Fruit fly (Drosophila melanogaster): ENCODE data around the gene Lcp65Ad.
"Not testable (repeated sequence)": the region's sequence is repeated elsewhere in the genome, so short reads cannot be mapped to it uniquely, and the experiment has no call there.

The Lcp65Ad gene

DNA sequence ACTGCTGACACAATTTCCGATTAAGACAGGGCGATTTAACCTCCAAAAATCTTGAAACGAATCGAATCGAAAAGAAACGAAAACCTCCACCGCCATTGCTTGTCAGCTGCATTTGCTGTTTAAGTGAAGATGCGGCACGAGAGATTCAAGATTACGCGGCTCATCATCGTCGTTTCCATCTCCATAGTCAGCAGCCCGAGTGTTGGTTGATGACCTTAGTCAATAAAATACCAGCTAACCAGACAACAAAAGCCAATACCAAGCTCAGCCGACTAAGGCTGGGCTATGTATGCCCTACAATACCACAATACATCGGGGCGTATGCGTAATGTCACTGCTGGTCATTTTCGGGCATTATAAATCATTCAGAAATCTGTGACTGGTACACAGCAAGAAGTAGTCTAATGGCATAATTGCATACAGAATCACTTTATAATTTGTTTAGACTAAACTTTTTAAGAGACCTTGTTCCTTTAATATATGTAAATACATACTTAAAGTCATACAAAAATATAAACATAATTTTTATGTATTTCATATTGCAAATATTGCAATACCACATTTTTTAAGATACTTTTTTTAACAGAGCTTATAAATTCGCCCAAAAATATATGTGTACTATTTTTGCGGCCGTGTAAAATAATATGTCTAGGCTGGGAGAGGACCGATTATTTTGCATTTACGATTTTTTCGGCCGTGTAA is 2.3 kb upstream of the Lcp65Ad start:
- TF ChIP-seq psq (optimal IDR thresholded peaks at IDR 0.05) (no peak), pan (optimal IDR thresholded peaks at IDR 0.05) (no peak), EcR (GFP tag; optimal IDR thresholded peaks at IDR 0.05) (no peak), usp (GFP tag; optimal IDR thresholded peaks at IDR 0.05) (no peak), CG8478 (optimal IDR thresholded peaks at IDR 0.05) (no peak), Dll (optimal IDR thresholded peaks at IDR 0.05) (no peak)

DNA sequence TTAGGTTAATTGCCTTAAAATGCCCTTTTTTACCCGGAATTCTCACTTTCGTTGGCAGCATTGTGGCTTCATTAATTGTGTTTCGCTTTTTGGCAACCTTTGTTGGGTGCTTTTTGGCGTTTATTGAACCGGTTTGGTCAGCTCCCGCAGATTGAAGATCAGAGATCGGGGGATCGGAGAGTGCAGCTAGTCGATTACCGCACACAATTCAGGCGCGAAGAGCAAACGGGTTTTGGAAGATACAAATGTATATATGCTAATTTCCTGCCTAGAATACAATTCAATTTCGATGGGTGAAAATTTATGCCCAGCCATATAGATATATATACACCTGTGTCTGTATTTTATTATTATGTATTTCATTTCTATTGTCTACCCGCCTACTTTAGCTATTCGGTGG is 1.7 kb upstream of the Lcp65Ad start:
- TF ChIP-seq pan (optimal IDR thresholded peaks at IDR 0.05), result no peak
- TF ChIP-seq CG8478 (optimal IDR thresholded peaks at IDR 0.05), result no peak
- no peak for TF ChIP-seq Dll (optimal IDR thresholded peaks at IDR 0.05)

dm6 chr3L:6142313-6142712 is 882 bp upstream of the Lcp65Ad start, which contains the start of gene Cpr65Aw:
Gene Cpr65Aw, minus strand, starts transcription at chr3L:6142413.
- TF ChIP-seq usp (GFP tag; optimal IDR thresholded peaks at IDR 0.05) (no peak), psq (optimal IDR thresholded peaks at IDR 0.05) (no peak), pan (optimal IDR thresholded peaks at IDR 0.05) (no peak), CG8478 (optimal IDR thresholded peaks at IDR 0.05) (no peak), EcR (GFP tag; optimal IDR thresholded peaks at IDR 0.05) (no peak), Dll (optimal IDR thresholded peaks at IDR 0.05) (no peak)

dm6 chr3L:6144769-6145220 is 1.6 kb downstream of the Lcp65Ad start, which contains the start of gene Lcp65Ac:
Gene Lcp65Ac, plus strand, starts transcription at chr3L:6144819.
- TF ChIP-seq Dll (optimal IDR thresholded peaks at IDR 0.05), result no peak
- TF ChIP-seq EcR (GFP tag; optimal IDR thresholded peaks at IDR 0.05), result no peak
- no peak for TF ChIP-seq psq (optimal IDR thresholded peaks at IDR 0.05)
- no peak for TF ChIP-seq usp (GFP tag; optimal IDR thresholded peaks at IDR 0.05)
- TF ChIP-seq CG8478 (optimal IDR thresholded peaks at IDR 0.05), result no peak
- TF ChIP-seq pan (optimal IDR thresholded peaks at IDR 0.05), result no peak

DNA sequence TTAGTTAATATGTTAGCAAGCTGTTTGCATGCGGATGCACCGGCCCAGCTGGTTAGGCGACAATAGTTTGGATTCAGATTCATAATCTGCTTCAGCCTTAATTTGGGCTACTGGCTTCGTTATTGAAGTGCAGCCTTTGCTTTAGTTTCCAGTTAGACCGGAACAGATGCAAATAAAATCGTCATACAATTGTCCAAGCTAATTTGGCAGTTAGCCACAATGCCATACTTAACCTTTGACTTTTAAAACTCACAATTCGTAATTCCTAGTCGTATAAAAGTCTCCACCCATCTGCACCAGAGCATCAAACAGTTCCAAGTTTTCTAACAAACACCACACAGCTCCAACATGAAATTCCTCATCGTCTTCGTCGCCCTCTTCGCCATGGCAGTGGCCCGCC is 3.2 kb downstream of the Lcp65Ad start, which contains the start of gene Lcp65Ab2:
TSS of gene Lcp65Ab2 (plus strand) at position 301 of the 400 bp plus-strand sequence.
- TF ChIP-seq Dll, pan, psq (optimal IDR thresholded peaks at IDR 0.05): not testable (repeated sequence)

- TF ChIP-seq pan (optimal IDR thresholded peaks at IDR 0.05); psq (optimal IDR thresholded peaks at IDR 0.05); usp (GFP tag; optimal IDR thresholded peaks at IDR 0.05): not testable (repeated sequence)
Observed at dm6 chr3L:6147887-6148286, 4.7 kb downstream of the Lcp65Ad start, which contains the start of gene Cpr65Ax1. Gene Cpr65Ax1, minus strand, starts transcription at chr3L:6147987.

dm6 chr3L:6149248-6149647 is 6.1 kb downstream of the Lcp65Ad start, which contains the start of gene Lcp65Ab1:
Gene Lcp65Ab1, plus strand, starts transcription at chr3L:6149548.
- not testable (repeated sequence) for TF ChIP-seq CG8478 (optimal IDR thresholded peaks at IDR 0.05); psq (optimal IDR thresholded peaks at IDR 0.05); EcR (GFP tag; optimal IDR thresholded peaks at IDR 0.05)

- TF ChIP-seq Dll (optimal IDR thresholded peaks at IDR 0.05); EcR (GFP tag; optimal IDR thresholded peaks at IDR 0.05); pan (optimal IDR thresholded peaks at IDR 0.05): not testable (repeated sequence)
Observed at dm6 chr3L:6150757-6151354, 7.7 kb downstream of the Lcp65Ad start, which contains the start of the genes Cpr65Ax2 and Lcp65Aa. Gene Cpr65Ax2, minus strand, starts transcription at chr3L:6150857. Gene Lcp65Aa, plus strand, starts transcription at chr3L:6151304.

DNA sequence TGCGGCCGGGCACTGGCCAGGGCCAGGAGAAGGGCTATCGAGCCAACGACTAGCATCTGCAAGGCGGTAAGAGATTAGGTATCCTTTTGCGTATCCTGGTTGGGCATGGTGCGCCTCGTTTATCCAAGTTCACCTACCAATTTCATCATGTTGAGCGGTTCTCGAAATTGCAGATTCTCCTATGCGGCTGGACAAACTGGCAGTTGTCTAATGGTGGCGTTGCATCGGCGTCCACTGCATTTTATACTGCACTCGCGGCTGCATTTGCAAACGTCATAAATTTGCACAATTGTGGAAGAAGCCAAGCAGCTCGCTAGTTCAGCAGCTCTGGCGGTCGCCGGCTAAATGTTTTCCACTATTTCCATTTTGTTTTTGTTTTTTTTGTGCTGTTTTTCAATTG is 9.3 kb downstream of the Lcp65Ad start, which contains the start of gene Acp65Aa:
TSS of gene Acp65Aa (minus strand) at position 215 of the 400 bp plus-strand sequence.
- TF ChIP-seq Dll (optimal IDR thresholded peaks at IDR 0.05), result no peak

- no peak for TF ChIP-seq EcR (GFP tag; optimal IDR thresholded peaks at IDR 0.05)
- TF ChIP-seq CG8478 (optimal IDR thresholded peaks at IDR 0.05), result no peak
- no peak for TF ChIP-seq pan (optimal IDR thresholded peaks at IDR 0.05)
- no peak for TF ChIP-seq usp (GFP tag; optimal IDR thresholded peaks at IDR 0.05)
- TF ChIP-seq Dll (optimal IDR thresholded peaks at IDR 0.05), result no peak
- no peak for TF ChIP-seq psq (optimal IDR thresholded peaks at IDR 0.05)
Observed at dm6 chr3L:6154951-6155394, 11.8 kb downstream of the Lcp65Ad start.

dm6 chr3L:6157327-6158032 is 14.3 kb downstream of the Lcp65Ad start, which contains the start of gene CG13297:
Gene CG13297, minus strand, starts transcription at chr3L:6157377.
- no peak for TF ChIP-seq usp (GFP tag; optimal IDR thresholded peaks at IDR 0.05)
- no peak for TF ChIP-seq CG8478 (optimal IDR thresholded peaks at IDR 0.05)
- TF ChIP-seq psq (optimal IDR thresholded peaks at IDR 0.05), result no peak
- TF ChIP-seq Dll (optimal IDR thresholded peaks at IDR 0.05), result no peak
- no peak for TF ChIP-seq pan (optimal IDR thresholded peaks at IDR 0.05)
- no peak for TF ChIP-seq EcR (GFP tag; optimal IDR thresholded peaks at IDR 0.05)

DNA sequence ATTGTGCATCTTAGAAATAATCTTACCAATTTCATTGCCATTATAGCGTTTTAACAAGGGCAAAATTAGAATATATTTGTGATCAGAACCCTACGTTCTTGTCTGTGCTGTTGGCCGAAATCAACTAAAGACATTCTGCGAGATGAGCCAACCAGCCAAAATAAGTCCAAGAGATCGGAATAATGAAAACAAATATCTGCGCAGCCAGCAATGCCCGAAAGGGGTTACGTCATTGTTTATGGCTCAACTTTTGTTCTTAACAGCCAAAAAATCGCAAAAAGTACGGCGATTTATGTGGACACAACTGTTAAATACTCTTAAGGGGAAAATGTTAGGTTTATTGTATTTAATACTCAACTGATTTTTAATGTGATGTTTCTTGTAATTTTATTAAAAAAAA is 15.3 kb downstream of the Lcp65Ad start, which contains the start of gene Cpr65Ay:
TSS of gene Cpr65Ay (minus strand) at position 101 of the 400 bp plus-strand sequence.
- TF ChIP-seq EcR (GFP tag; optimal IDR thresholded peaks at IDR 0.05), result no peak
- no peak for TF ChIP-seq Dll (optimal IDR thresholded peaks at IDR 0.05)
- no peak for TF ChIP-seq CG8478 (optimal IDR thresholded peaks at IDR 0.05)
- no peak for TF ChIP-seq psq (optimal IDR thresholded peaks at IDR 0.05)
- no peak for TF ChIP-seq pan (optimal IDR thresholded peaks at IDR 0.05)
- TF ChIP-seq usp (GFP tag; optimal IDR thresholded peaks at IDR 0.05), result no peak

Data from whole organism.